Fruit fly (Drosophila melanogaster) whole organism, wandering third instar larva: ENCODE data around the gene CG14913.

Experiments used
- Abd-B ChIP-seq: fragments of >200 bp; optimal IDR thresholded peaks from 2 replicates; lab custom pipeline; 2017; ENCODE audit warnings: missing biosample characterization, missing genetic modification characterization
- CG32264 ChIP-seq: fragments of 200-800 bp; sonication (Bioruptor generic); optimal IDR thresholded peaks from 2 replicates; lab custom pipeline; 2016; ENCODE audit warnings: missing biosample characterization, missing genetic modification characterization
- CG9705 ChIP-seq: fragments of 200-800 bp; sonication (Bioruptor generic); optimal IDR thresholded peaks from 2 replicates; lab custom pipeline; 2018; ENCODE audit warnings: missing biosample characterization, mild to moderate bottlenecking, missing genetic modification characterization
- CrebA ChIP-seq: fragments of 200-800 bp; sonication (Bioruptor generic); optimal IDR thresholded peaks from 2 replicates; lab custom pipeline; 2016; ENCODE audit warnings: missing biosample characterization, mild to moderate bottlenecking, missing genetic modification characterization, borderline replicate concordance
- Dfd ChIP-seq: fragments of >200 bp; optimal IDR thresholded peaks from 2 replicates; lab custom pipeline; 2017; ENCODE audit warnings: missing biosample characterization, missing genetic modification characterization
- Dif ChIP-seq: fragments of 200-275, 200-300 bp; sonication (Bioruptor generic); optimal IDR thresholded peaks from 2 replicates; lab custom pipeline; 2018; ENCODE audit warnings: missing biosample characterization, missing genetic modification characterization; ENCODE audit not compliant: partially characterized antibody
- GATAd ChIP-seq: sonication (Bioruptor generic); optimal IDR thresholded peaks from 2 replicates; lab custom pipeline; 2016; ENCODE audit warnings: missing biosample characterization, missing genetic modification characterization
- HLH106 ChIP-seq: fragments of 200-800 bp; optimal IDR thresholded peaks from 3 replicates; lab custom pipeline; 2019; ENCODE audit warnings: missing biosample characterization, mild to moderate bottlenecking, missing genetic modification characterization, moderate library complexity
- Hnf4 ChIP-seq: fragments of 200-800 bp; sonication (Bioruptor generic); optimal IDR thresholded peaks from 2 replicates; lab custom pipeline; 2016; ENCODE audit warnings: missing biosample characterization, mild to moderate bottlenecking, missing genetic modification characterization
- Hr78 ChIP-seq: fragments of >200 bp; optimal IDR thresholded peaks from 2 replicates; lab custom pipeline; 2017; ENCODE audit warnings: missing biosample characterization, missing genetic modification characterization
- Hr83 ChIP-seq: fragments of 200-300 bp; sonication (Bioruptor generic); optimal IDR thresholded peaks from 2 replicates; lab custom pipeline; 2016; ENCODE audit warnings: missing biosample characterization, mild to moderate bottlenecking, missing genetic modification characterization, moderate library complexity; ENCODE audit not compliant: poor library complexity, severe bottlenecking
- Jra ChIP-seq: sonication (Bioruptor generic); optimal IDR thresholded peaks from 2 replicates; lab custom pipeline; 2016; ENCODE audit warnings: missing biosample characterization, missing genetic modification characterization
- Mio ChIP-seq: sonication (Bioruptor generic); optimal IDR thresholded peaks from 2 replicates; lab custom pipeline; 2016; ENCODE audit warnings: missing biosample characterization, missing genetic modification characterization
- Myc ChIP-seq: fragments of >200 bp; optimal IDR thresholded peaks from 2 replicates; lab custom pipeline; 2017
- N ChIP-seq: fragments of >200 bp; optimal IDR thresholded peaks from 2 replicates; lab custom pipeline; 2018; ENCODE audit warnings: missing biosample characterization, missing external identifiers, missing genetic modification characterization
- OdsH ChIP-seq: fragments of 200-800 bp; sonication (Bioruptor generic); optimal IDR thresholded peaks from 2 replicates; lab custom pipeline; 2016; ENCODE audit warnings: missing biosample characterization, mild to moderate bottlenecking, missing genetic modification characterization
- Rel ChIP-seq, 2 experiments: fragments of 200-800 bp; sonication (Bioruptor generic) in 1 of 2; optimal IDR thresholded peaks; 2 replicates in 1 of 2; 3 replicates in 1 of 2; lab custom pipeline; 2016 to 2019; ENCODE audit warnings: mild to moderate bottlenecking in 2 of 2, missing biosample characterization in 2 of 2, missing genetic modification characterization in 2 of 2, moderate library complexity in 1 of 2
- Sp1 ChIP-seq: fragments of 200-800 bp; sonication (Bioruptor generic); optimal IDR thresholded peaks from 3 replicates; lab custom pipeline; 2019; ENCODE audit warnings: missing biosample characterization, mild to moderate bottlenecking, missing genetic modification characterization, moderate library complexity
- Vsx2 ChIP-seq: fragments of 200-300, 225-300 bp; sonication (Bioruptor generic); optimal IDR thresholded peaks from 2 replicates; lab custom pipeline; 2018; ENCODE audit warnings: missing biosample characterization, missing genetic modification characterization; ENCODE audit not compliant: partially characterized antibody
- br ChIP-seq: fragments of 200-800 bp; sonication (Bioruptor generic); optimal IDR thresholded peaks from 2 replicates; lab custom pipeline; 2016; ENCODE audit warnings: missing biosample characterization, missing genetic modification characterization
- brk ChIP-seq: fragments of 200-800 bp; sonication (Bioruptor generic); optimal IDR thresholded peaks from 2 replicates; lab custom pipeline; 2016; ENCODE audit warnings: missing biosample characterization, mild to moderate bottlenecking, missing genetic modification characterization
- dl ChIP-seq, 2 experiments: fragments of 175-275, 200-275 bp in 1 of 2; fragments of 200-275 bp in 1 of 2; sonication (Bioruptor generic); optimal IDR thresholded peaks; lab custom pipeline; 2018; ENCODE audit warnings: mild to moderate bottlenecking in 2 of 2, missing biosample characterization in 2 of 2, missing genetic modification characterization in 2 of 2, moderate library complexity in 2 of 2; ENCODE audit not compliant: partially characterized antibody in 2 of 2, insufficient read depth in 1 of 2
- dmrt93B ChIP-seq: fragments of 200-800 bp; sonication (Bioruptor generic); optimal IDR thresholded peaks from 2 replicates; lab custom pipeline; 2018; ENCODE audit warnings: missing biosample characterization, mild to moderate bottlenecking, missing genetic modification characterization
- dsf ChIP-seq: sonication (Bioruptor generic); optimal IDR thresholded peaks from 2 replicates; lab custom pipeline; 2016; ENCODE audit warnings: missing biosample characterization, missing genetic modification characterization, borderline replicate concordance
- ey ChIP-seq: fragments of 200-800 bp; sonication (Bioruptor generic); optimal IDR thresholded peaks from 2 replicates; lab custom pipeline; 2016; ENCODE audit warnings: missing biosample characterization, missing genetic modification characterization
- foxo ChIP-seq, 2 experiments: fragments of 200-800 bp; sonication (Bioruptor generic); optimal IDR thresholded peaks; 2 replicates in 1 of 2; 3 replicates in 1 of 2; lab custom pipeline; 2016 to 2017; ENCODE audit warnings: missing biosample characterization in 2 of 2, missing genetic modification characterization in 2 of 2
- fru ChIP-seq: fragments of 200-800 bp; sonication (Bioruptor generic); optimal IDR thresholded peaks from 3 replicates; lab custom pipeline; 2016; ENCODE audit warnings: missing biosample characterization, mild to moderate bottlenecking, missing genetic modification characterization
- h ChIP-seq: fragments of 200-800 bp; sonication (Bioruptor generic); optimal IDR thresholded peaks from 3 replicates; lab custom pipeline; 2016; ENCODE audit warnings: missing biosample characterization, mild to moderate bottlenecking, missing genetic modification characterization
- jim ChIP-seq: fragments of 175-275, 200-325 bp; sonication (Bioruptor generic); optimal IDR thresholded peaks from 2 replicates; lab custom pipeline; 2016; ENCODE audit warnings: missing biosample characterization, mild to moderate bottlenecking, missing genetic modification characterization
- lola ChIP-seq: fragments of >200 bp; optimal IDR thresholded peaks from 2 replicates; lab custom pipeline; 2017; ENCODE audit warnings: missing biosample characterization, missing genetic modification characterization
- pan ChIP-seq: fragments of >200 bp; optimal IDR thresholded peaks from 2 replicates; lab custom pipeline; 2017
- psq ChIP-seq: fragments of 200-800 bp; sonication (Bioruptor generic); optimal IDR thresholded peaks from 3 replicates; lab custom pipeline; 2017; ENCODE audit warnings: missing biosample characterization, mild to moderate bottlenecking, missing genetic modification characterization, moderate library complexity
- rgr ChIP-seq: fragments of 200-800 bp; sonication (Bioruptor generic); optimal IDR thresholded peaks from 3 replicates; lab custom pipeline; 2016; ENCODE audit warnings: missing biosample characterization, mild to moderate bottlenecking, missing genetic modification characterization
- sage ChIP-seq: fragments of 200-800 bp; sonication (Bioruptor generic); optimal IDR thresholded peaks from 2 replicates; lab custom pipeline; 2016; ENCODE audit warnings: missing biosample characterization, mild to moderate bottlenecking, missing genetic modification characterization
- sv ChIP-seq: fragments of 200-800 bp; sonication (Bioruptor generic); optimal IDR thresholded peaks from 3 replicates; lab custom pipeline; 2016; ENCODE audit warnings: missing biosample characterization, missing genetic modification characterization
- tai ChIP-seq: sonication (Bioruptor generic); optimal IDR thresholded peaks from 2 replicates; lab custom pipeline; 2016; ENCODE audit warnings: missing biosample characterization, missing genetic modification characterization
- usp ChIP-seq: fragments of >200 bp; optimal IDR thresholded peaks from 2 replicates; lab custom pipeline; 2017; ENCODE audit warnings: missing biosample characterization, missing genetic modification characterization
- woc ChIP-seq: sonication (Bioruptor generic); optimal IDR thresholded peaks from 2 replicates; lab custom pipeline; 2016; ENCODE audit warnings: missing biosample characterization, mild to moderate bottlenecking, missing genetic modification characterization

CG14913 gene

DNA sequence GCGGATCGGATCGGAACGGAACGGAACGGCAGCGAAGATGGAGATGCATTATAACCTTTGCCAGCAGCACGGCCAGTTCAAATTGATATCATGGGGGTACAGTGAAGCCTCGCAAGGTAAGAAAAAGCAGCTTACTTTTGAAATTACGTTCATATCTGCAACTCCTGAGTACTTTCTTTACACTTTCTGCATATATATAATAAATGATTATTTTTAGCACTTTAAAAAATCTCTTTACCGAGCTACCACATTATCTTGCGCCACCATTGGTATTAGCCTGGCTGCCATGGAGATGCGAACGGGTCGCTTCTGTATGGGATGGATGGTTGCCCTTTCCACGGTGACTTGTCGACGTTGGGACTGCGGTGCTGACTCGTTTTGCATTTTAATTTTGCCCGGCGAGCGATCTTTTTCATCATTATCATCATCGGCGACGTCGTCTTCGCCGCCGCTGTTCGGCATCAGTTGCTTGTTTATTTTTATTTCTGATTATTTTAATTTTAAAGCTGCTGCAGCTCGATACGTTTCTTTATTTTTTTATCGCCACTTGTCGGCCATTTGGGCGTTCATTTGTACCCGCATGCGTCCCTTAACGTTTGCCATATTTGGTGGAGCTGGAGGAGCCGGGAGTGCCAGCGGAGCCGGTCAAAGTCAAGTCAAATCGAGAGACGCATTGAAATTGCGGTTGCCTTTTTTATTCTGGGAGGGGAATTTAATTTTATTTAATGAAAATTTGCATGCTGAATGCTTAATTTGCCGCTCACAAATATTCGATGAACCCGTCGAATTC, 36.4 kb downstream of the CG14913 start:
- TF ChIP-seq Dfd (GFP tag; lab: Kevin White, UChicago), result no peak
- no peak for TF ChIP-seq GATAd (GFP tag; lab: Kevin White, UChicago)
- no peak for TF ChIP-seq sv (GFP tag; lab: Kevin White, UChicago)
- TF ChIP-seq dmrt93B, result peak; percentile 85
- TF ChIP-seq Mio (GFP tag; lab: Kevin White, UChicago), result peak; percentile 42
- TF ChIP-seq OdsH (GFP tag; lab: Kevin White, UChicago), result peak; percentile 94
- TF ChIP-seq N (GFP tag; lab: Kevin White, UChicago), result no peak
- TF ChIP-seq br (GFP tag; lab: Kevin White, UChicago), result peak; percentile 92
- TF ChIP-seq Myc (lab: Kevin White, UChicago), result no peak
- TF ChIP-seq dsf (GFP tag; lab: Kevin White, UChicago), result peak; percentile 40
- peak; percentile 97 for TF ChIP-seq h
- no peak for TF ChIP-seq Vsx2 (GFP tag; lab: Kevin White, UChicago)
- TF ChIP-seq lola (GFP tag; lab: Kevin White, UChicago), result no peak
- peak; percentile 92 for TF ChIP-seq brk (GFP tag; lab: Kevin White, UChicago)
- peak; percentile 91 for TF ChIP-seq CrebA (GFP tag; lab: Kevin White, UChicago)
- no peak for TF ChIP-seq Dif (GFP tag; lab: Kevin White, UChicago)
- TF ChIP-seq woc (GFP tag; lab: Kevin White, UChicago), result peak; percentile 98
- TF ChIP-seq rgr (GFP tag; lab: Kevin White, UChicago), result peak; percentile 92
- no peak for TF ChIP-seq Hr78 (GFP tag; lab: Kevin White, UChicago)
- peak; percentile 80 for TF ChIP-seq sage (GFP tag; lab: Kevin White, UChicago)
- TF ChIP-seq Hr83, result peak; percentile 27
- peak; percentile 89 for TF ChIP-seq psq
- TF ChIP-seq Hnf4 (GFP tag; lab: Kevin White, UChicago), result peak; percentile 76
- peak; percentile 84 for TF ChIP-seq CG32264 (GFP tag; lab: Kevin White, UChicago)
- TF ChIP-seq jim (GFP tag; lab: Kevin White, UChicago), result peak; percentile 66
- peak; percentile 94 for TF ChIP-seq HLH106 (tag; lab: Kevin White, UChicago)
- TF ChIP-seq Jra (GFP tag; lab: Kevin White, UChicago), result peak; percentile 61
- TF ChIP-seq usp (GFP tag; lab: Kevin White, UChicago), result no peak
- peak; percentile 94 for TF ChIP-seq ey (GFP tag; lab: Kevin White, UChicago)
- TF ChIP-seq pan, result no peak
- peak; percentile 84 for TF ChIP-seq Sp1 (GFP tag; lab: Kevin White, UChicago)
- peak; percentile 84 for TF ChIP-seq tai (GFP tag; lab: Kevin White, UChicago)
- TF ChIP-seq CG9705 (GFP tag; lab: Kevin White, UChicago), result peak; percentile 89
- TF ChIP-seq Rel (GFP tag; optimal IDR thresholded peaks at IDR 0.05; lab: Kevin White, UChicago), result peak; percentile 87
- peak; percentile 70 for TF ChIP-seq Rel (tag; optimal IDR thresholded peaks at IDR 0.05; lab: Kevin White, UChicago)
- TF ChIP-seq Abd-B (GFP tag; lab: Kevin White, UChicago), result no peak
- TF ChIP-seq dl (GFP tag; optimal IDR thresholded peaks at IDR 0.05; lab: Kevin White, UChicago; ENCODE audit: insufficient read depth in 1 of 2, partially characterized antibody in 2 of 2), result peak in 1 of 2 experiments; percentile 25
- peak; percentile 93 for TF ChIP-seq fru (GFP tag; lab: Kevin White, UChicago)
- peak; percentile 46 to 95 for TF ChIP-seq foxo (GFP tag; optimal IDR thresholded peaks at IDR 0.05; lab: Kevin White, UChicago)

dm6 chr2L:11056791-11057332, 40.1 kb downstream of the CG14913 start:
- TF ChIP-seq sage (GFP tag; lab: Kevin White, UChicago) (no peak), GATAd (GFP tag; lab: Kevin White, UChicago) (no peak), dsf (GFP tag; lab: Kevin White, UChicago) (no peak), foxo (GFP tag; optimal IDR thresholded peaks at IDR 0.05; lab: Kevin White, UChicago) (no peak), Jra (GFP tag; lab: Kevin White, UChicago) (no peak), tai (GFP tag; lab: Kevin White, UChicago) (no peak), dl (GFP tag; optimal IDR thresholded peaks at IDR 0.05; lab: Kevin White, UChicago; ENCODE audit: insufficient read depth in 1 of 2, partially characterized antibody in 2 of 2) (no peak), N (GFP tag; lab: Kevin White, UChicago) (no peak), Hnf4 (GFP tag; lab: Kevin White, UChicago) (no peak), Rel (GFP tag; optimal IDR thresholded peaks at IDR 0.05; lab: Kevin White, UChicago) (no peak), Rel (tag; optimal IDR thresholded peaks at IDR 0.05; lab: Kevin White, UChicago) (no peak), dmrt93B (no peak), psq (no peak), pan (no peak), rgr (GFP tag; lab: Kevin White, UChicago) (no peak)
